Fruit fly (Drosophila melanogaster): ENCODE results near the gene Blos2.
A peak's percentile ranks its signal among the peaks of the same experiment; 100 is the strongest.

Gene Blos2

DNA sequence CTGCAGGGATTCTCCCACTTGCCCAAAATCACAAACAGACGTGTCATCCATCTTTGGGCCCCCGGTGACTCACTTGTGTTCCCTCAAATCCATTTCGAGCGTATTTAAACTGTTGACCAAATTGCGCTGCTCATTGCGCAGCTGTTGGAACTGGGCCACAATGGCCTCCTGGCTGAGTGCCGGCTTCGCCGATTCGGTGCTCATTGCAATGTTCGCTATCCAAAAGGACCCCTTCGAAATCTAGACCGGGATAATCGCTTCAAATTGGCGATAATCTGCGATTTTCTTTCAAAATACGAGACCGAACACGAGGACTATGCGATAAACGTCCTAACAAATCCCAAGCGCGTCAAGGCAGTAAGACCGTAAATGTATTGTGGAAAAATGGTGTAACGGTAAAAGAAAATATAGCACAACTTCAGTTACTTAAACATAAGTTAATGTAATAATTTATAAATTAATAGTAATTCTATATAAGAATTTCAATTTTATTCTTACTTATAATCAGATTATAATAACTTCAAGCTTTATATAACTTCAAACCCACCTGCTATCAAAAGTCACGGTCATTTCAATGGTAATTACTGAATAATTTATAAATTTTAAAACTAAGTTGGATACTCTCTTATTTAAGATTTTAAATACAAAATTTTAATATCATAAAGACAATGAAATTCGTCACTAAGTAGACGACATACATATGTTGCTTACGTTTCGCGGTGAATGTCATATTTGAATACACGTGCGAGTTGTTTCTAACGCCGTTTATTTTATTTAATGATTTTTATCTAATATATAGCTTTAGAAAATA, 12.9 kb downstream of the Blos2 start, which contains the start of the genes Pfdn2 and Noc1 (continued):
- TF ChIP-seq Hmr (GFP tag; optimal IDR thresholded peaks at IDR 0.05) (no peak), gro (GFP tag; optimal IDR thresholded peaks at IDR 0.05) (no peak), CG7745 (tag; optimal IDR thresholded peaks at IDR 0.05) (no peak), CG11093 (GFP tag; IDR thresholded peaks at IDR 0.05) (no peak), Ada2b (GFP tag; IDR thresholded peaks at IDR 0.05) (peak; percentile 53; the same call in 1 of the 2 replicates), CG14014 (GFP tag; IDR thresholded peaks at IDR 0.05) (peak; percentile 43; the same call in 1 of the 2 replicates), croc (GFP tag; conservative IDR thresholded peaks at IDR 0.05) (no peak; the same call in 2 of the 3 replicates), ci (GFP tag; IDR thresholded peaks at IDR 0.05) (no peak), CG33557 (GFP tag; optimal IDR thresholded peaks at IDR 0.05) (peak; percentile 30), ftz-f1 (GFP tag; optimal IDR thresholded peaks at IDR 0.05) (no peak), ERR (GFP tag; optimal IDR thresholded peaks at IDR 0.05) (no peak), yki (optimal IDR thresholded peaks at IDR 0.05) (no peak), B-H1 (GFP tag; IDR thresholded peaks at IDR 0.05) (no peak), CG12104 (GFP tag; optimal IDR thresholded peaks at IDR 0.05) (no peak), Camta (GFP tag; optimal IDR thresholded peaks at IDR 0.05) (no peak), tin (GFP tag; optimal IDR thresholded peaks at IDR 0.05) (peak; percentile 23), CG14710 (tag; optimal IDR thresholded peaks at IDR 0.05) (peak; percentile 73), C15 (GFP tag; IDR thresholded peaks at IDR 0.05) (0 out of 3 replicates have a peak, but pooled peaks have one; percentile 18), CG8089 (GFP tag; optimal IDR thresholded peaks at IDR 0.05) (no peak), Abd-B (GFP tag; optimal IDR thresholded peaks at IDR 0.05) (no peak), Usf (GFP tag; optimal IDR thresholded peaks at IDR 0.05) (no peak), CG12744 (GFP tag; optimal IDR thresholded peaks at IDR 0.05) (no peak), CG31441 (GFP tag; IDR thresholded peaks at IDR 0.05) (no peak), Meics (GFP tag; optimal IDR thresholded peaks at IDR 0.05) (peak; percentile 100), CG32767 (GFP tag; IDR thresholded peaks at IDR 0.05) (0 out of 2 replicates have a peak, but pooled peaks have one; percentile 30), CG32772 (GFP tag; IDR thresholded peaks at IDR 0.05) (peak; percentile 55), btn (GFP tag; optimal IDR thresholded peaks at IDR 0.05) (no peak), exex (tag; optimal IDR thresholded peaks at IDR 0.05) (no peak), CG34376 (GFP tag; optimal IDR thresholded peaks at IDR 0.05) (no peak), CG2712 (tag; optimal IDR thresholded peaks at IDR 0.05) (peak; percentile 78), mirr (GFP tag; optimal IDR thresholded peaks at IDR 0.05) (no peak), CG13894 (tag; optimal IDR thresholded peaks at IDR 0.05) (no peak), CG18476 (GFP tag; optimal IDR thresholded peaks at IDR 0.05) (no peak), Dad (GFP tag; optimal IDR thresholded peaks at IDR 0.05) (no peak), pum (GFP tag; optimal IDR thresholded peaks at IDR 0.05) (peak; percentile 15), CG8281 (tag; optimal IDR thresholded peaks at IDR 0.05) (no peak), CG30403 (GFP tag; optimal IDR thresholded peaks at IDR 0.05) (peak; percentile 73), CG3065 (GFP tag; optimal IDR thresholded peaks at IDR 0.05) (no peak), Drgx (GFP tag; IDR thresholded peaks at IDR 0.05) (no peak), gsb (GFP tag; IDR thresholded peaks at IDR 0.05) (no peak), CG10321 (GFP tag; IDR thresholded peaks at IDR 0.05) (no peak), Hr3 (GFP tag; optimal IDR thresholded peaks at IDR 0.05) (peak; percentile 83), dan (GFP tag; IDR thresholded peaks at IDR 0.05) (no peak), CG16863 (GFP tag; optimal IDR thresholded peaks at IDR 0.05) (no peak), tna (GFP tag; IDR thresholded peaks at IDR 0.05; ENCODE audit: partially characterized antibody) (no peak), CG16813 (GFP tag; IDR thresholded peaks at IDR 0.05; ENCODE audit: partially characterized antibody) (no peak), B-H2 (GFP tag; optimal IDR thresholded peaks at IDR 0.05) (peak; percentile 29), CG2129 (GFP tag; IDR thresholded peaks at IDR 0.05; ENCODE audit: partially characterized antibody) (no peak), CHES-1-like (GFP tag; optimal IDR thresholded peaks at IDR 0.05) (no peak), Sry-β (GFP tag; optimal IDR thresholded peaks at IDR 0.05) (no peak), Dref (GFP tag; IDR thresholded peaks at IDR 0.05) (no peak)
